Worm (Caenorhabditis elegans) whole organism, early embryonic: Measurements from ENCODE around the gene Y45F10D.14.

ENCODE experiments used
- F13C5.2 ChIP-seq: sonication (generic microtip); optimal IDR thresholded peaks from 2 replicates; lab custom pipeline; 2017; ENCODE audit warnings: mild to moderate bottlenecking, missing genetic modification characterization, inconsistent platforms, missing compliant biosample characterization
- ama-1 ChIP-seq: fragments of 150-350 bp; optimal IDR thresholded peaks from 2 replicates; lab custom pipeline; 2014
- ceh-13 ChIP-seq: fragments of 200-800 bp; sonication (Bioruptor generic); optimal IDR thresholded peaks from 2 replicates; lab custom pipeline; 2018; ENCODE audit warnings: mild to moderate bottlenecking, missing genetic modification characterization, missing compliant biosample characterization
- ceh-36 ChIP-seq: sonication (generic microtip); optimal IDR thresholded peaks from 2 replicates; lab custom pipeline; 2016; ENCODE audit warnings: missing genetic modification characterization, inconsistent platforms, missing compliant biosample characterization
- ets-7 ChIP-seq: sonication (generic microtip); optimal IDR thresholded peaks from 2 replicates; lab custom pipeline; 2016; ENCODE audit warnings: missing genotype, missing genetic modification characterization, missing compliant biosample characterization
- flt-1 ChIP-seq: fragments of 200-800 bp; sonication (Bioruptor generic); IDR thresholded peaks from 2 replicates; pipeline ENCODE4 v1.3.6; 2022; ENCODE audit warnings: missing genetic modification characterization, missing compliant biosample characterization
- hmbx-1 ChIP-seq: sonication (generic microtip); optimal IDR thresholded peaks from 2 replicates; lab custom pipeline; 2016; ENCODE audit warnings: mild to moderate bottlenecking, missing genetic modification characterization, missing compliant biosample characterization
- hmg-4 ChIP-seq: fragments of 200-800 bp; sonication (Bioruptor generic); optimal IDR thresholded peaks from 2 replicates; lab custom pipeline; 2018; ENCODE audit warnings: mild to moderate bottlenecking, missing genetic modification characterization, missing compliant biosample characterization
- pes-1 ChIP-seq: fragments of 200-800 bp; sonication (Bioruptor generic); IDR thresholded peaks from 2 replicates; pipeline ENCODE4 v1.3.6; 2022; ENCODE audit warnings: missing genetic modification reagents, missing genetic modification characterization, missing compliant biosample characterization
- scrt-1 ChIP-seq: fragments of 200-800 bp; sonication (Bioruptor generic); IDR thresholded peaks from 2 replicates; pipeline ENCODE4 v1.3.6; 2022; ENCODE audit warnings: missing genetic modification characterization, missing compliant biosample characterization
- sea-1 ChIP-seq: fragments of 200-800 bp; sonication (Bioruptor generic); conservative IDR thresholded peaks from 2 replicates; pipeline ENCODE4 v1.3.6; 2022; ENCODE audit warnings: missing genetic modification characterization, missing compliant biosample characterization
- tbx-11 ChIP-seq: fragments of 200-800 bp; sonication (Bioruptor generic); IDR thresholded peaks from 2 replicates; pipeline ENCODE4 v1.3.6; 2022; ENCODE audit warnings: missing genetic modification characterization, missing compliant biosample characterization
- tbx-37 ChIP-seq: fragments of 200-800 bp; sonication (Bioruptor generic); conservative IDR thresholded peaks from 2 replicates; pipeline ENCODE4 v1.3.6; 2022; ENCODE audit warnings: missing genetic modification reagents, missing genetic modification characterization, missing compliant biosample characterization
- tra-4 ChIP-seq: sonication (generic microtip); optimal IDR thresholded peaks from 2 replicates; lab custom pipeline; 2017; ENCODE audit warnings: missing genetic modification characterization, missing compliant biosample characterization

DNA sequence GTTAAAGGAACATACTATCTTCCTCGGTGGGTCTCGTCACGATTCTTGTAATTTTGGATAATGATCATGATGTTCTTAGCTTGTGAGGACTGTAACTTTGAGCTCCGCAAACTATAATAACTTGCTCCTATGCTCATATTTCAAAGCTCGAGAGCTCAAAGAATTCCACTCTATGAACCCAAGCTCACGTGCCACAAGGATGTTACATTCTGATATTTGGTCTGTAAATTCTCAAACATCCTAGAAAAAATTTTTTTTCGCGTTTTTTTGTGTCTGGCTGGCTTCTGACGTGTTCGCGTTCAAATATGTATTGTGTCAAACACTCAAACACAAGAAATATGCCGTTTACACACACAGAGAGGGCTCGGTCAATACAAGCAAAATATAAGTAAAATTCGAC, 31.5 kb downstream of the Y45F10D.14 start, which contains the start of gene Y45F10D.16:
- TF ChIP-seq ama-1 (lab: Kevin White, UChicago) = no peak
- TF ChIP-seq ceh-13 (GFP tag; lab: Kevin White, UChicago) = no peak
- TF ChIP-seq tbx-11 (GFP tag; lab: Robert Waterston, UW) = no peak
- TF ChIP-seq tra-4 (tag; lab: Kevin White, UChicago) = no peak
- no peak for TF ChIP-seq ets-7 (tag; lab: Kevin White, UChicago)
- TF ChIP-seq hmg-4 = no peak
- TF ChIP-seq sea-1 (GFP tag; lab: Robert Waterston, UW) = no peak
- no peak for TF ChIP-seq tbx-37 (GFP tag; lab: Robert Waterston, UW)
- no peak for TF ChIP-seq ceh-36 (tag; lab: Kevin White, UChicago)
- no peak for TF ChIP-seq scrt-1 (GFP tag; lab: Robert Waterston, UW)
- no peak for TF ChIP-seq flt-1
- TF ChIP-seq hmbx-1 (tag; lab: Kevin White, UChicago) = no peak
- no peak for TF ChIP-seq pes-1 (GFP tag; lab: Robert Waterston, UW)
- TF ChIP-seq F13C5.2 (tag; lab: Kevin White, UChicago) = no peak
